Fruit fly (Drosophila melanogaster) whole organism, embryonic: Measurements from ENCODE around the gene dmGlut.

Experiments used
- Aef1 ChIP-seq: fragments of 200-800 bp; sonication (Bioruptor generic); IDR thresholded peaks from 3 replicates; pipeline ENCODE4 v1.3.6; 2022; ENCODE audit warnings: missing biosample characterization, missing genetic modification characterization
- Atf3 ChIP-seq: fragments of 200-800 bp; sonication (Bioruptor generic); optimal IDR thresholded peaks from 3 replicates; lab custom pipeline; 2016; ENCODE audit warnings: missing biosample characterization, missing genetic modification characterization
- CG11504 ChIP-seq: fragments of 200-800 bp; sonication (Bioruptor generic); optimal IDR thresholded peaks from 3 replicates; lab custom pipeline; 2019; ENCODE audit warnings: missing biosample characterization, mild to moderate bottlenecking, missing genetic modification characterization, moderate library complexity
- CG12071 ChIP-seq: fragments of 200-800 bp; sonication (Bioruptor generic); optimal IDR thresholded peaks from 3 replicates; lab custom pipeline; 2018; ENCODE audit warnings: missing biosample characterization, mild to moderate bottlenecking, missing genetic modification characterization
- CG1792 ChIP-seq: fragments of 200-800 bp; sonication (Bioruptor generic); optimal IDR thresholded peaks from 2 replicates; lab custom pipeline; 2016; ENCODE audit warnings: missing biosample characterization, missing genetic modification characterization
- CG18599 ChIP-seq: fragments of 200-800 bp; sonication (Bioruptor generic); optimal IDR thresholded peaks from 3 replicates; lab custom pipeline; 2017; ENCODE audit warnings: missing biosample characterization, missing genetic modification characterization, mild to moderate bottlenecking, moderate library complexity, missing genetic modification reagents
- CG2116 ChIP-seq: fragments of 200-800 bp; sonication (Bioruptor generic); optimal IDR thresholded peaks from 3 replicates; lab custom pipeline; 2018; ENCODE audit warnings: missing biosample characterization, mild to moderate bottlenecking, missing genetic modification characterization
- CG2889 ChIP-seq: fragments of 200-800 bp; sonication (Bioruptor generic); IDR thresholded peaks from 3 replicates; pipeline ENCODE4 v1.3.6; 2022; ENCODE audit warnings: missing biosample characterization, missing genetic modification characterization
- CG31388 ChIP-seq: fragments of 200-800 bp; sonication (Bioruptor generic); optimal IDR thresholded peaks from 2 replicates; lab custom pipeline; 2016; ENCODE audit warnings: missing biosample characterization, missing genetic modification characterization
- CG32532 ChIP-seq: fragments of 200-800 bp; sonication (Bioruptor generic); IDR thresholded peaks from 2 replicates; pipeline ENCODE4 v1.3.6; 2022; ENCODE audit warnings: missing biosample characterization, missing genetic modification characterization
- CG32767 ChIP-seq: fragments of 200-800 bp; sonication (Bioruptor generic); IDR thresholded peaks from 2 replicates; pipeline ENCODE4 v1.3.6; 2022; ENCODE audit warnings: missing biosample characterization, missing genetic modification characterization
- CG3281 ChIP-seq: fragments of 200-800 bp; sonication (Bioruptor generic); optimal IDR thresholded peaks from 3 replicates; lab custom pipeline; 2017; ENCODE audit warnings: missing biosample characterization, mild to moderate bottlenecking, missing genetic modification characterization
- CG42726 ChIP-seq: fragments of 200-800 bp; sonication (Bioruptor generic); IDR thresholded peaks from 2 replicates; pipeline ENCODE4 v1.3.6; 2022; ENCODE audit warnings: missing biosample characterization, missing genetic modification characterization; ENCODE audit not compliant: partially characterized antibody
- CG4360 ChIP-seq: fragments of 200-800 bp; sonication (Bioruptor generic); IDR thresholded peaks from 2 replicates; pipeline ENCODE4 v1.3.6; 2022; ENCODE audit warnings: missing biosample characterization, missing genetic modification characterization
- CG43689 ChIP-seq: fragments of 200-800 bp; sonication (Bioruptor generic); IDR thresholded peaks from 2 replicates; pipeline ENCODE4 v1.3.6; 2022; ENCODE audit warnings: missing biosample characterization, missing genetic modification characterization
- CG4707 ChIP-seq: fragments of 200-800 bp; sonication (Bioruptor generic); optimal IDR thresholded peaks from 2 replicates; lab custom pipeline; 2018; ENCODE audit warnings: missing biosample characterization, mild to moderate bottlenecking, missing genetic modification characterization, moderate library complexity
- CG7786 ChIP-seq: fragments of 200-800 bp; sonication (Bioruptor generic); optimal IDR thresholded peaks from 2 replicates; lab custom pipeline; 2016; ENCODE audit warnings: missing biosample characterization, missing genetic modification characterization
- CG7963 ChIP-seq: fragments of 200-800 bp; sonication (Bioruptor generic); IDR thresholded peaks from 3 replicates; pipeline ENCODE4 v1.3.6; 2022; ENCODE audit warnings: missing biosample characterization, missing genetic modification characterization; ENCODE audit not compliant: partially characterized antibody
- CG7987 ChIP-seq: fragments of 200-800 bp; sonication (Bioruptor generic); optimal IDR thresholded peaks from 2 replicates; lab custom pipeline; 2018; ENCODE audit warnings: missing biosample characterization, mild to moderate bottlenecking, missing genetic modification characterization, moderate library complexity
- D19B ChIP-seq: fragments of 200-800 bp; sonication (Bioruptor generic); optimal IDR thresholded peaks from 2 replicates; lab custom pipeline; 2017; ENCODE audit warnings: missing biosample characterization, mild to moderate bottlenecking, missing genetic modification characterization
- Fer3 ChIP-seq: fragments of 200-800 bp; sonication (Bioruptor generic); optimal IDR thresholded peaks from 2 replicates; lab custom pipeline; 2018; ENCODE audit warnings: missing biosample characterization, mild to moderate bottlenecking, missing genetic modification characterization, moderate library complexity
- Hmx ChIP-seq: fragments of 200-800 bp; sonication (Bioruptor generic); optimal IDR thresholded peaks from 2 replicates; lab custom pipeline; 2016; ENCODE audit warnings: missing biosample characterization, missing genetic modification characterization
- Hr51 ChIP-seq, 2 experiments: fragments of 200-800 bp; sonication (Bioruptor generic); optimal IDR thresholded peaks; 2 replicates in 1 of 2; 3 replicates in 1 of 2; lab custom pipeline; 2016 to 2018; ENCODE audit warnings: missing biosample characterization in 2 of 2, missing genetic modification characterization in 2 of 2, mild to moderate bottlenecking in 1 of 2, moderate library complexity in 1 of 2
- Opbp ChIP-seq: fragments of 200-800 bp; sonication (Bioruptor generic); IDR thresholded peaks from 3 replicates; pipeline ENCODE4 v1.3.6; 2022; ENCODE audit warnings: missing biosample characterization, missing genetic modification characterization; ENCODE audit not compliant: partially characterized antibody
- PHDP ChIP-seq: fragments of 200-800 bp; sonication (Bioruptor generic); optimal IDR thresholded peaks from 3 replicates; lab custom pipeline; 2018; ENCODE audit warnings: missing biosample characterization, mild to moderate bottlenecking, missing genetic modification characterization, moderate library complexity
- Spps ChIP-seq: fragments of 200-800 bp; sonication (Bioruptor generic); optimal IDR thresholded peaks from 2 replicates; lab custom pipeline; 2018; ENCODE audit warnings: missing biosample characterization, mild to moderate bottlenecking, missing genetic modification characterization
- abd-A ChIP-seq: fragments of 200-800 bp; sonication (Bioruptor generic); optimal IDR thresholded peaks from 3 replicates; lab custom pipeline; 2019; ENCODE audit warnings: missing biosample characterization, mild to moderate bottlenecking, missing genetic modification characterization, moderate library complexity
- az2 ChIP-seq: fragments of 200-800 bp; sonication (Bioruptor generic); optimal IDR thresholded peaks from 3 replicates; lab custom pipeline; 2016; ENCODE audit warnings: missing biosample characterization, missing genetic modification characterization
- bsh ChIP-seq, 2 experiments: fragments of 200-800 bp; sonication (Bioruptor generic); optimal IDR thresholded peaks; 2 replicates each; lab custom pipeline; 2017 to 2018; ENCODE audit warnings: mild to moderate bottlenecking in 2 of 2, missing biosample characterization in 2 of 2, missing genetic modification characterization in 2 of 2, moderate library complexity in 1 of 2
- ci ChIP-seq: fragments of 200-800 bp; sonication (Bioruptor generic); IDR thresholded peaks from 3 replicates; pipeline ENCODE4 v1.3.6; 2022; ENCODE audit warnings: missing biosample characterization, missing genetic modification characterization
- dysf ChIP-seq: fragments of 200-800 bp; sonication (Bioruptor generic); IDR thresholded peaks from 3 replicates; pipeline ENCODE4 v1.3.6; 2022; ENCODE audit warnings: missing biosample characterization, missing genetic modification characterization
- fd3F ChIP-seq: fragments of 200-800 bp; sonication (Bioruptor generic); optimal IDR thresholded peaks from 2 replicates; lab custom pipeline; 2018; ENCODE audit warnings: missing biosample characterization, mild to moderate bottlenecking, missing genetic modification characterization, moderate library complexity
- gt ChIP-seq: fragments of 200-800 bp; sonication (Bioruptor generic); IDR thresholded peaks from 2 replicates; pipeline ENCODE4 v1.3.6; 2022; ENCODE audit warnings: missing biosample characterization, missing genetic modification characterization
- ham ChIP-seq: fragments of 200-800 bp; sonication (Bioruptor generic); IDR thresholded peaks from 2 replicates; pipeline ENCODE4 v1.3.6; 2022; ENCODE audit warnings: missing biosample characterization, missing genetic modification characterization
- hb ChIP-seq: fragments of 200-800 bp; sonication (Bioruptor generic); IDR thresholded peaks from 3 replicates; pipeline ENCODE4 v1.3.6; 2022; ENCODE audit warnings: missing biosample characterization, missing genetic modification characterization; ENCODE audit not compliant: partially characterized antibody
- inv ChIP-seq: fragments of 200-800 bp; sonication (Bioruptor generic); IDR thresholded peaks from 2 replicates; pipeline ENCODE4 v1.3.6; 2022; ENCODE audit warnings: missing biosample characterization, missing genetic modification characterization; ENCODE audit not compliant: partially characterized antibody
- kah ChIP-seq: fragments of 200-800 bp; sonication (Bioruptor generic); optimal IDR thresholded peaks from 2 replicates; lab custom pipeline; 2018; ENCODE audit warnings: missing biosample characterization, mild to moderate bottlenecking, missing genetic modification characterization
- mam ChIP-seq: fragments of 200-800 bp; sonication (Bioruptor generic); optimal IDR thresholded peaks from 3 replicates; lab custom pipeline; 2016; ENCODE audit warnings: missing biosample characterization, missing genetic modification characterization
- mirr ChIP-seq: fragments of 200-800 bp; sonication (Bioruptor generic); optimal IDR thresholded peaks from 3 replicates; lab custom pipeline; 2018; ENCODE audit warnings: missing biosample characterization, mild to moderate bottlenecking, missing genetic modification characterization
- nom ChIP-seq: fragments of 200-800 bp; sonication (Bioruptor generic); optimal IDR thresholded peaks from 2 replicates; lab custom pipeline; 2017; ENCODE audit warnings: missing biosample characterization, missing genetic modification characterization, mild to moderate bottlenecking, moderate library complexity, missing genetic modification reagents
- org-1 ChIP-seq: fragments of 200-800 bp; sonication (Bioruptor generic); optimal IDR thresholded peaks from 2 replicates; lab custom pipeline; 2017; ENCODE audit warnings: missing biosample characterization, missing genetic modification characterization
- pan ChIP-seq, 4 experiments: fragments of >200 bp in 3 of 4; fragments of 200-800 bp in 1 of 4; sonication (Bioruptor generic) in 1 of 4; optimal IDR thresholded peaks in 3 of 4; IDR thresholded peaks in 1 of 4; 2 replicates each; pipeline versions ENCODE4 v1.3.6 to Lab custom; 2017 to 2022; ENCODE audit warnings: missing biosample characterization in 2 of 4, missing genetic modification characterization in 2 of 4, mixed read lengths in 1 of 4
- salm ChIP-seq: fragments of 200-800 bp; sonication (Bioruptor generic); optimal IDR thresholded peaks from 2 replicates; lab custom pipeline; 2018; ENCODE audit warnings: missing biosample characterization, mild to moderate bottlenecking, missing genetic modification characterization
- stwl ChIP-seq: fragments of 200-800 bp; sonication (Bioruptor generic); optimal IDR thresholded peaks from 3 replicates; lab custom pipeline; 2018; ENCODE audit warnings: missing biosample characterization, mild to moderate bottlenecking, missing genetic modification characterization, moderate library complexity
- vfl ChIP-seq: fragments of 200-800 bp; sonication (Bioruptor generic); optimal IDR thresholded peaks from 2 replicates; lab custom pipeline; 2016; ENCODE audit warnings: missing biosample characterization, missing genetic modification characterization
- wek ChIP-seq: fragments of 200-800 bp; sonication (Bioruptor generic); optimal IDR thresholded peaks from 3 replicates; lab custom pipeline; 2018; ENCODE audit warnings: missing biosample characterization, mild to moderate bottlenecking, missing genetic modification characterization, moderate library complexity
- zen ChIP-seq: fragments of 200-800 bp; sonication (Bioruptor generic); optimal IDR thresholded peaks from 3 replicates; lab custom pipeline; 2018; ENCODE audit warnings: missing biosample characterization, mild to moderate bottlenecking, missing genetic modification characterization, moderate library complexity

dmGlut gene

DNA sequence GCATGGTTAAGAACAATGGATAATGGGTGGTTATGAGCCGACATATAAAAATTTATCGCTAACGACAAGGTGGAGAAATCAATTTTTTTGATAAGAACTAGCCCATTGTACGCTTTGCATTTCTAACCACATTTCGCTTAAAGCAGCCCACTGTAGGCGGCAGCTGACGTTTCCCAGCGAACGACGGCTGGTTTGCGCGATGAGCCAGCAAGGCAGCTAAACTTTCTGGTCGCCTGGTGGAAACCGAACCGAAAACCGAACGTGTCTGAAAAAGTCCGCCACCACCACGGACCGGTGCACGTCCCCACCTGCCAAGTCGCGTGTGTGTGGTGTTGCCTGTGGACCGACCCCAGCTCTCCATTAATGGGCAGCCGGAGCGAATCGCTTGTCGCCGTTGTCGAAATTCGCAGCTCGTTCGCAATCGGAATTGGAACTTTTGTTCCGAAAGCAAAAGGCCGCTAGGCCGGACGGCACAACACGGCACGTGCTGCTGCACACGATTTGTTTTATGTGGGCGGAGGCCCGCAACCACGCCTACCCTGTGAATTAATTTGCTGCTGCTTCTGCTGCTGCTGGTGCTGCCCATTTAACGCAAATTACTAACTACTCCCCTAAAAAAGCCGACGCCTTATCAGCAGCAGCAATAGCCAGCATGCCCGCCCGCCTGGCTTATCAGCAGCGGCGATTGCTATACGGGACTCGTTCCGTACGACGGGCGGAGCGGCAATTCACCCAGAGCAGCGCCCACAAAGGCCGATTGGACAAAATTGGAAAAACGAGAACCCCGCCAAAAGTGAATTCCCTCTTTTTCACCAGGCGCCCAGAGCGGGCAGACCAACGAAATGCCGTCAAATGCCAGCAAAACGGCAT, 24.1 kb upstream of the dmGlut start (continued):
- TF ChIP-seq CG12071 (GFP tag; lab: Kevin White, UChicago) (peak; percentile 16), Opbp (no peak), CG2116 (GFP tag; lab: Kevin White, UChicago) (no peak), Atf3 (GFP tag; lab: Kevin White, UChicago) (no peak), CG4707 (GFP tag; lab: Kevin White, UChicago) (peak; percentile 100), Aef1 (GFP tag; lab: Robert Waterston, UW) (no peak), nom (peak; percentile 60), fd3F (GFP tag; lab: Kevin White, UChicago) (peak; percentile 30), pan (optimal IDR thresholded peaks at IDR 0.05; lab: Kevin White, UChicago) (no peak), pan (GFP tag; optimal IDR thresholded peaks at IDR 0.05 in 1 of 2, IDR thresholded peaks at IDR 0.05 in 1 of 2) (no peak), bsh (GFP tag; optimal IDR thresholded peaks at IDR 0.05; lab: Kevin White, UChicago) (peak in 1 of 2 experiments; percentile 44), CG3281 (GFP tag; lab: Kevin White, UChicago) (peak; percentile 27), zen (no peak), CG7963 (GFP tag; lab: Robert Waterston, UW) (no peak), CG43689 (GFP tag; lab: Robert Waterston, UW) (no peak), CG31388 (GFP tag; lab: Kevin White, UChicago) (no peak), stwl (no peak), Hr51 (GFP tag; optimal IDR thresholded peaks at IDR 0.05; lab: Kevin White, UChicago) (peak in 1 of 2 experiments; percentile 51), Spps (no peak), vfl (GFP tag; lab: Kevin White, UChicago) (no peak), abd-A (tag; lab: Kevin White, UChicago) (peak; percentile 100), kah (GFP tag; lab: Kevin White, UChicago) (peak; percentile 82), wek (GFP tag; lab: Kevin White, UChicago) (peak; percentile 0), gt (GFP tag; lab: Robert Waterston, UW) (no peak), inv (GFP tag; lab: Robert Waterston, UW) (no peak), CG2889 (no peak), ci (GFP tag; lab: Robert Waterston, UW) (no peak), CG4360 (GFP tag; lab: Robert Waterston, UW) (no peak), Fer3 (peak; percentile 43), az2 (GFP tag; lab: Kevin White, UChicago) (peak; percentile 53), CG1792 (GFP tag; lab: Kevin White, UChicago) (no peak), CG42726 (GFP tag; lab: Robert Waterston, UW) (no peak), ham (no peak), salm (no peak), D19B (GFP tag; lab: Kevin White, UChicago) (peak; percentile 10), CG7987 (GFP tag; lab: Kevin White, UChicago) (peak; percentile 54), mirr (GFP tag; lab: Kevin White, UChicago) (peak; percentile 82), CG32767 (GFP tag; lab: Robert Waterston, UW) (no peak), PHDP (peak; percentile 8), dysf (GFP tag; lab: Robert Waterston, UW) (no peak), mam (GFP tag; lab: Kevin White, UChicago) (no peak), org-1 (GFP tag; lab: Kevin White, UChicago) (no peak), CG32532 (GFP tag; lab: Robert Waterston, UW) (no peak), Hmx (GFP tag; lab: Kevin White, UChicago) (no peak), hb (GFP tag; lab: Robert Waterston, UW) (no peak), CG18599 (GFP tag; lab: Kevin White, UChicago) (peak; percentile 58), CG7786 (peak; percentile 15), CG11504 (tag; lab: Kevin White, UChicago) (peak; percentile 33)
